Worm (Caenorhabditis elegans) whole organism, L4 larva: Measurements from ENCODE around the gene F52H2.3.

Experiments
- lin-39 ChIP-seq: fragments of 150-350 bp; optimal IDR thresholded peaks from 2 replicates; lab custom pipeline; 2014; ENCODE audit warnings: missing biosample characterization, missing genetic modification reagents, missing genetic modification characterization
- zfp-2 ChIP-seq: sonication (generic microtip); optimal IDR thresholded peaks from 2 replicates; lab custom pipeline; 2016; ENCODE audit warnings: mild to moderate bottlenecking, missing genetic modification characterization, missing compliant biosample characterization

ce11 chrX:2559979-2560378, 19.1 kb upstream of the F52H2.3 start, which contains the start of gene F52H2.5:
- TF ChIP-seq lin-39 (tag; lab: Kevin White, UChicago): no peak
- no peak for TF ChIP-seq zfp-2 (tag; lab: Kevin White, UChicago)
